Worm (Caenorhabditis elegans): ENCODE results near the gene fbxc-52.

- TF ChIP-seq nhr-6 (tag; optimal IDR thresholded peaks at IDR 0.05) (no peak), ceh-82 (tag; optimal IDR thresholded peaks at IDR 0.05) (no peak), mdl-1 (tag; optimal IDR thresholded peaks at IDR 0.05) (no peak)
These were observed 28.7 kb upstream of the fbxc-52 start, which contains the start of gene ifas-1 for ce11 chrII:3688333-3688732.

Measured in whole organism, L2 larva.